Worm (Caenorhabditis elegans) whole organism, L3 larva: ENCODE measurements around the gene srh-173.

Source experiments
- R02D3.7 ChIP-seq: fragments of 150-350 bp; optimal IDR thresholded peaks from 2 replicates; lab custom pipeline; 2014; ENCODE audit warnings: missing biosample characterization, missing genetic modification characterization
- ZK546.5 ChIP-seq: sonication (generic microtip); optimal IDR thresholded peaks from 2 replicates; lab custom pipeline; 2017; ENCODE audit warnings: missing biosample characterization, missing genetic modification characterization
- ama-1 ChIP-seq: fragments of 150-350 bp; optimal IDR thresholded peaks from 2 replicates; lab custom pipeline; 2018
- ceh-16 ChIP-seq: sonication (generic microtip); optimal IDR thresholded peaks from 2 replicates; lab custom pipeline; 2017; ENCODE audit warnings: missing biosample characterization, missing genetic modification characterization
- ceh-28 ChIP-seq: fragments of 150-350 bp; optimal IDR thresholded peaks from 2 replicates; lab custom pipeline; 2014; ENCODE audit warnings: missing biosample characterization, missing genetic modification reagents, missing genetic modification characterization
- ceh-82 ChIP-seq: fragments of 150-350 bp; optimal IDR thresholded peaks from 2 replicates; lab custom pipeline; 2014; ENCODE audit warnings: missing biosample characterization, missing genetic modification characterization
- ceh-9 ChIP-seq: sonication (generic microtip); optimal IDR thresholded peaks from 2 replicates; lab custom pipeline; 2018; ENCODE audit warnings: missing biosample characterization, missing genetic modification characterization
- egl-27 ChIP-seq: sonication (generic microtip); optimal IDR thresholded peaks from 4 replicates; lab custom pipeline; 2017; ENCODE audit warnings: missing biosample characterization, missing genetic modification reagents, missing genetic modification characterization
- elt-1 ChIP-seq: fragments of 150-350 bp; optimal IDR thresholded peaks from 2 replicates; lab custom pipeline; 2014; ENCODE audit warnings: missing biosample characterization, missing genetic modification characterization
- elt-2 ChIP-seq: sonication (generic microtip); optimal IDR thresholded peaks from 2 replicates; lab custom pipeline; 2016; ENCODE audit warnings: missing genetic modification reagents, mild to moderate bottlenecking, missing genetic modification characterization, missing compliant biosample characterization
- elt-3 ChIP-seq, 3 experiments: fragments of 150-350 bp in 1 of 3; sonication (generic microtip) in 2 of 3; optimal IDR thresholded peaks; 2 replicates in 2 of 3; 4 replicates in 1 of 3; lab custom pipeline; 2014 to 2017; ENCODE audit warnings: missing biosample characterization in 3 of 3, missing genetic modification characterization in 3 of 3
- eor-1 ChIP-seq, 2 experiments: fragments of 150-350 bp; optimal IDR thresholded peaks; 2 replicates each; lab custom pipeline; 2014 to 2018; ENCODE audit warnings: missing biosample characterization in 2 of 2, missing genetic modification characterization in 2 of 2
- fkh-2 ChIP-seq: fragments of 150-350 bp; optimal IDR thresholded peaks from 2 replicates; lab custom pipeline; 2014; ENCODE audit warnings: missing biosample characterization, missing genetic modification reagents, missing genetic modification characterization
- fos-1 ChIP-seq: fragments of 150-350 bp; optimal IDR thresholded peaks from 2 replicates; lab custom pipeline; 2014; ENCODE audit warnings: missing biosample characterization, missing genetic modification characterization
- hmg-11 ChIP-seq: sonication (generic microtip); optimal IDR thresholded peaks from 2 replicates; lab custom pipeline; 2016; ENCODE audit warnings: missing genetic modification characterization, missing compliant biosample characterization
- jun-1 ChIP-seq: fragments of 150-350 bp; optimal IDR thresholded peaks from 2 replicates; lab custom pipeline; 2014; ENCODE audit warnings: missing biosample characterization, missing genetic modification reagents, missing genetic modification characterization
- lin-15B ChIP-seq: fragments of 150-350 bp; optimal IDR thresholded peaks from 2 replicates; lab custom pipeline; 2014; ENCODE audit warnings: missing biosample characterization, missing genetic modification characterization
- lin-39 ChIP-seq: fragments of 150-350 bp; optimal IDR thresholded peaks from 2 replicates; lab custom pipeline; 2018; ENCODE audit warnings: missing biosample characterization, missing genetic modification reagents, missing genetic modification characterization
- mdl-1 ChIP-seq: fragments of 150-350 bp; optimal IDR thresholded peaks from 2 replicates; lab custom pipeline; 2014; ENCODE audit warnings: missing biosample characterization, missing genetic modification characterization
- mml-1 ChIP-seq: fragments of 150-350 bp; sonication (generic microtip); optimal IDR thresholded peaks from 3 replicates; lab custom pipeline; 2014; ENCODE audit warnings: missing biosample characterization, missing genetic modification characterization
- nfya-1 ChIP-seq: sonication (generic microtip); optimal IDR thresholded peaks from 2 replicates; lab custom pipeline; 2017; ENCODE audit warnings: missing genetic modification characterization, mild to moderate bottlenecking, missing compliant biosample characterization, antibody characterized with exemption, moderate library complexity; ENCODE audit not compliant: insufficient read depth
- nhr-12 ChIP-seq: fragments of 150-350 bp; optimal IDR thresholded peaks from 2 replicates; lab custom pipeline; 2014; ENCODE audit warnings: missing biosample characterization, missing genetic modification characterization
- nhr-23 ChIP-seq: fragments of 150-350 bp; optimal IDR thresholded peaks from 2 replicates; lab custom pipeline; 2014; ENCODE audit warnings: missing biosample characterization, missing genetic modification reagents, missing genetic modification characterization
- nhr-25 ChIP-seq: sonication (generic microtip); optimal IDR thresholded peaks from 2 replicates; lab custom pipeline; 2017; ENCODE audit warnings: missing biosample characterization, missing genetic modification characterization
- nhr-28 ChIP-seq: fragments of 150-350 bp; optimal IDR thresholded peaks from 2 replicates; lab custom pipeline; 2014; ENCODE audit warnings: missing biosample characterization, missing genetic modification characterization
- nhr-43 ChIP-seq: sonication (generic microtip); optimal IDR thresholded peaks from 2 replicates; lab custom pipeline; 2016; ENCODE audit warnings: mild to moderate bottlenecking, missing genetic modification characterization, missing compliant biosample characterization; ENCODE audit not compliant: poor library complexity, severe bottlenecking
- nhr-67 ChIP-seq: fragments of 150-350 bp; optimal IDR thresholded peaks from 2 replicates; lab custom pipeline; 2014; ENCODE audit warnings: missing biosample characterization, missing genetic modification characterization
- nhr-76 ChIP-seq: fragments of 150-350 bp; sonication (generic microtip); optimal IDR thresholded peaks from 5 replicates; lab custom pipeline; 2014; ENCODE audit warnings: missing biosample characterization, missing genetic modification characterization
- nhr-77 ChIP-seq: fragments of 150-350 bp; optimal IDR thresholded peaks from 2 replicates; lab custom pipeline; 2014; ENCODE audit warnings: missing biosample characterization, missing genetic modification characterization
- pha-4 ChIP-seq: fragments of 150-350 bp; optimal IDR thresholded peaks from 2 replicates; lab custom pipeline; 2014; ENCODE audit warnings: missing biosample characterization, missing genetic modification reagents, missing genetic modification characterization
- pqm-1 ChIP-seq: fragments of 150-350 bp; optimal IDR thresholded peaks from 2 replicates; lab custom pipeline; 2017; ENCODE audit warnings: missing biosample characterization, missing genetic modification characterization, inconsistent platforms
- sea-2 ChIP-seq: fragments of 150-350 bp; sonication (generic microtip); optimal IDR thresholded peaks from 4 replicates; lab custom pipeline; 2014; ENCODE audit warnings: missing biosample characterization, missing genetic modification reagents, missing genetic modification characterization
- skn-1 ChIP-seq: fragments of 150-350 bp; optimal IDR thresholded peaks from 2 replicates; lab custom pipeline; 2014; ENCODE audit warnings: missing biosample characterization, missing genetic modification characterization
- tbx-2 ChIP-seq: sonication (generic microtip); optimal IDR thresholded peaks from 2 replicates; lab custom pipeline; 2016; ENCODE audit warnings: mild to moderate bottlenecking, missing genetic modification characterization, missing compliant biosample characterization
- unc-39 ChIP-seq: sonication (generic microtip); optimal IDR thresholded peaks from 4 replicates; lab custom pipeline; 2017; ENCODE audit warnings: missing biosample characterization, missing genetic modification characterization
- unc-62 ChIP-seq: fragments of 150-350 bp; sonication (generic microtip); optimal IDR thresholded peaks from 4 replicates; lab custom pipeline; 2014; ENCODE audit warnings: missing biosample characterization, missing genetic modification reagents, missing genetic modification characterization
- ztf-4 ChIP-seq: fragments of 150-350 bp; optimal IDR thresholded peaks from 2 replicates; lab custom pipeline; 2014; ENCODE audit warnings: missing biosample characterization, missing genetic modification characterization

The srh-173 gene

ce11 chrV:19955171-19955570 is 17.9 kb upstream of the srh-173 start, which contains the start of gene abhd-3.1:
Gene abhd-3.1, plus strand, starts transcription at chrV:19955488.
- TF ChIP-seq ztf-4 (tag; lab: Kevin White, UChicago): no peak
- TF ChIP-seq pha-4 (tag; lab: Kevin White, UChicago): peak; percentile 4
- no peak for TF ChIP-seq nhr-23 (tag; lab: Kevin White, UChicago)
- peak; percentile 23 for TF ChIP-seq hmg-11 (tag; lab: Kevin White, UChicago)
- no peak for TF ChIP-seq sea-2 (GFP tag; lab: Kevin White, UChicago)
- TF ChIP-seq, all 47 proteins: peak for 2

DNA sequence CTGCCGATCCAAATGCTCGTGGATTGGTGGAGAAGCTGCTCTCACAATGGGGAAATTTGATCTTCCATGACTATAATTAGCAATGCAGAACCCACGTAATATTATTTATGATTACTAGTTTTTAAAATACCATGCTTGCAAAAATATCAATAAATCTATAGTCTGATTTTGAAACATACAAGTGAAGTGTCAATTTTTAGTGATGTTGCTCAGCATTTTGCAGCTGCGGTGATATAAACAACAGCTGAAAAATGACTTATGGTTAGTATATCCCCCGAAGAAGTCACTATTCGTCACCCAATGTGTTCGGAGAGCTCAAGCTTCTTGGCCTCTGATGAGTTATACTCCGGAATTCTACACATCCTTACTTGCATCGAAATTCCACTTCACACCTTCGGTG is 14.3 kb upstream of the srh-173 start, which contains the start of gene srh-172:
Gene srh-172, plus strand, starts transcription at position 301 of the 400 bp plus-strand sequence.
- TF ChIP-seq ceh-82 (tag; lab: Kevin White, UChicago) (no peak), tbx-2 (tag; lab: Kevin White, UChicago) (no peak), nhr-25 (tag; lab: Kevin White, UChicago) (no peak), nhr-28 (no peak), fos-1 (tag; lab: Kevin White, UChicago) (no peak), ceh-28 (tag; lab: Kevin White, UChicago) (no peak), nhr-23 (tag; lab: Kevin White, UChicago) (no peak), hmg-11 (tag; lab: Kevin White, UChicago) (no peak), mdl-1 (tag; lab: Kevin White, UChicago) (no peak), nhr-77 (tag; lab: Kevin White, UChicago) (no peak), ceh-16 (tag; lab: Kevin White, UChicago) (no peak), nhr-12 (no peak), ztf-4 (tag; lab: Kevin White, UChicago) (no peak), ZK546.5 (no peak), lin-39 (no peak), elt-1 (no peak), skn-1 (tag; lab: Kevin White, UChicago) (no peak), lin-15B (tag; lab: Kevin White, UChicago) (no peak)
- TF ChIP-seq, all 47 proteins: peak for 0

DNA sequence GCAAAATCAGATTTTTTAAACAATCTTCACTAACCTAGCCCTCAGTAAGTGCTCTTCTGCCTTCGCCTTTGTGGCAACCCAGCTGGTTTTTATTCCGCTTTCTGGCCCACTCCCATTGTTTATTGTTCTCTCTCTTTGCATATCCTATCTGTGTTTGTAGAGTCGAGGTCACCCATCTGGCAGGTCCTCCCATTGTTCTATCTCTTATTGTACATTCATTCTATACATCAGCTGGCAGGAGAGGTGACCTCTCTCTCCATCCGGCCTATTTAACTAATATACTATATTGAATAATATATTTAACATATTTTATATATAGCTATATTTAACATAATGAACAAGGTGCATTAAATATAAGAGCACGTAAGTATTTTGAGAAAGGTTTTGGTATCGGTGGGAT is 11.1 kb upstream of the srh-173 start:
- no peak for TF ChIP-seq mml-1 (tag; lab: Kevin White, UChicago)
- TF ChIP-seq ama-1 (lab: Kevin White, UChicago): no peak

ce11 chrV:19965626-19966025 is 7.5 kb upstream of the srh-173 start, which contains the start of gene srh-171:
Gene srh-171, plus strand, starts transcription at chrV:19965700.
- TF ChIP-seq unc-62 (GFP tag; lab: Kevin White, UChicago): no peak
- no peak for TF ChIP-seq eor-1 (tag; optimal IDR thresholded peaks at IDR 0.05; lab: Kevin White, UChicago)
- TF ChIP-seq nhr-76 (tag; lab: Kevin White, UChicago): no peak
- TF ChIP-seq fos-1 (tag; lab: Kevin White, UChicago): no peak
- TF ChIP-seq ceh-9: no peak
- no peak for TF ChIP-seq pha-4 (tag; lab: Kevin White, UChicago)
- TF ChIP-seq R02D3.7 (tag; lab: Kevin White, UChicago): no peak

ce11 chrV:19978220-19978619 is 5.1 kb downstream of the srh-173 start, which contains the start of gene srh-183:
Gene srh-183, minus strand, starts transcription at chrV:19978320.
- TF ChIP-seq nhr-43 (tag; lab: Kevin White, UChicago): no peak
- TF ChIP-seq nhr-25 (tag; lab: Kevin White, UChicago): no peak
- no peak for TF ChIP-seq sea-2 (GFP tag; lab: Kevin White, UChicago)
- no peak for TF ChIP-seq jun-1 (tag; lab: Kevin White, UChicago)
- TF ChIP-seq fkh-2: no peak
- no peak for TF ChIP-seq lin-39

ce11 chrV:19981832-19982462 is 8.9 kb downstream of the srh-173 start, which contains the start of gene Y60A3A.24:
Gene Y60A3A.24, minus strand, starts transcription at chrV:19981882.
- no peak for TF ChIP-seq egl-27 (tag; lab: Kevin White, UChicago)
- peak; percentile 43 for TF ChIP-seq pqm-1
- TF ChIP-seq elt-3 (tag; optimal IDR thresholded peaks at IDR 0.05; lab: Kevin White, UChicago): no peak
- no peak for TF ChIP-seq nhr-77 (tag; lab: Kevin White, UChicago)
- no peak for TF ChIP-seq sea-2 (GFP tag; lab: Kevin White, UChicago)
- no peak for TF ChIP-seq elt-1
- no peak for TF ChIP-seq hmg-11 (tag; lab: Kevin White, UChicago)
- peak; percentile 88 for TF ChIP-seq elt-2 (tag; lab: Kevin White, UChicago)
- no peak for TF ChIP-seq nfya-1 (tag; lab: Kevin White, UChicago)
- TF ChIP-seq nhr-67 (tag; lab: Kevin White, UChicago): no peak
- no peak for TF ChIP-seq nhr-25 (tag; lab: Kevin White, UChicago)
- TF ChIP-seq mdl-1 (tag; lab: Kevin White, UChicago): no peak
- TF ChIP-seq skn-1 (tag; lab: Kevin White, UChicago): no peak
- no peak for TF ChIP-seq unc-39 (tag; lab: Kevin White, UChicago)
- TF ChIP-seq nhr-23 (tag; lab: Kevin White, UChicago): no peak
- TF ChIP-seq, all 47 proteins: peak for 2
